Fruit fly (Drosophila melanogaster) whole organism, embryonic: ENCODE measurements around the gene Pp1-87B.
A peak's percentile ranks its signal among the peaks of the same experiment; 100 is the strongest.

Experiments
- Abd-B ChIP-seq: fragments of 200-800 bp; sonication (Bioruptor generic); optimal IDR thresholded peaks from 2 replicates; lab custom pipeline; 2018; ENCODE audit warnings: missing biosample characterization, mild to moderate bottlenecking, missing genetic modification characterization, moderate library complexity
- CG10209 ChIP-seq: fragments of 200-800 bp; sonication (Bioruptor generic); optimal IDR thresholded peaks from 3 replicates; lab custom pipeline; 2017; ENCODE audit warnings: missing biosample characterization, mild to moderate bottlenecking, missing genetic modification characterization, missing genetic modification reagents
- CG10959 ChIP-seq: fragments of 200-800 bp; sonication (Bioruptor generic); IDR thresholded peaks from 2 replicates; pipeline ENCODE4 v1.3.6; 2022; ENCODE audit warnings: missing biosample characterization, missing genetic modification characterization
- CG11456 ChIP-seq: fragments of 200-800 bp; sonication (Bioruptor generic); IDR thresholded peaks from 3 replicates; pipeline ENCODE4 v1.3.6; 2022; ENCODE audit warnings: missing biosample characterization, missing genetic modification characterization
- CG15601 ChIP-seq: fragments of 200-800 bp; sonication (Bioruptor generic); optimal IDR thresholded peaks from 3 replicates; lab custom pipeline; 2019; ENCODE audit warnings: missing biosample characterization, mild to moderate bottlenecking, missing genetic modification characterization, moderate library complexity
- CG16813 ChIP-seq: fragments of 200-800 bp; sonication (Bioruptor generic); IDR thresholded peaks from 3 replicates; pipeline ENCODE4 v1.3.6; 2022; ENCODE audit warnings: missing biosample characterization, missing genetic modification characterization; ENCODE audit not compliant: partially characterized antibody
- CG2129 ChIP-seq: fragments of 200-800 bp; sonication (Bioruptor generic); IDR thresholded peaks from 2 replicates; pipeline ENCODE4 v1.3.6; 2022; ENCODE audit warnings: missing biosample characterization, missing genetic modification characterization; ENCODE audit not compliant: partially characterized antibody
- CG30403 ChIP-seq: fragments of 200-800 bp; sonication (Bioruptor generic); optimal IDR thresholded peaks from 3 replicates; lab custom pipeline; 2016; ENCODE audit warnings: missing biosample characterization, missing genetic modification characterization
- CG31365 ChIP-seq: fragments of 200-800 bp; sonication (Bioruptor generic); optimal IDR thresholded peaks from 2 replicates; lab custom pipeline; 2018; ENCODE audit warnings: missing biosample characterization, mild to moderate bottlenecking, missing genetic modification characterization
- CG34224 ChIP-seq: fragments of 200-800 bp; sonication (Bioruptor generic); IDR thresholded peaks from 3 replicates; pipeline ENCODE4 v1.3.6; 2022; ENCODE audit warnings: missing biosample characterization, missing genetic modification characterization; ENCODE audit not compliant: partially characterized antibody
- CG34376 ChIP-seq: fragments of 200-800 bp; sonication (Bioruptor generic); optimal IDR thresholded peaks from 2 replicates; lab custom pipeline; 2018; ENCODE audit warnings: missing biosample characterization, mild to moderate bottlenecking, missing genetic modification characterization
- CG4424 ChIP-seq: fragments of 200-800 bp; sonication (Bioruptor generic); optimal IDR thresholded peaks from 3 replicates; lab custom pipeline; 2016; ENCODE audit warnings: missing biosample characterization, missing genetic modification characterization
- CG5245 ChIP-seq: fragments of 200-800 bp; sonication (Bioruptor generic); optimal IDR thresholded peaks from 3 replicates; lab custom pipeline; 2016; ENCODE audit warnings: missing biosample characterization, missing genetic modification characterization
- CG6791 ChIP-seq: fragments of 200-800 bp; sonication (Bioruptor generic); IDR thresholded peaks from 3 replicates; pipeline ENCODE4 v1.3.6; 2022; ENCODE audit warnings: missing biosample characterization, missing genetic modification characterization; ENCODE audit not compliant: partially characterized antibody
- D19B ChIP-seq: fragments of 200-800 bp; sonication (Bioruptor generic); optimal IDR thresholded peaks from 2 replicates; lab custom pipeline; 2017; ENCODE audit warnings: missing biosample characterization, mild to moderate bottlenecking, missing genetic modification characterization
- Doc3 ChIP-seq: fragments of 200-800 bp; sonication (Bioruptor generic); IDR thresholded peaks from 3 replicates; pipeline ENCODE4 v1.3.6; 2022; ENCODE audit warnings: missing biosample characterization, missing genetic modification characterization; ENCODE audit not compliant: partially characterized antibody
- Ets97D ChIP-seq: fragments of 200-800 bp; sonication (Bioruptor generic); optimal IDR thresholded peaks from 3 replicates; lab custom pipeline; 2016; ENCODE audit warnings: missing biosample characterization, missing genetic modification characterization
- GATAe ChIP-seq: fragments of 200-800 bp; sonication (Bioruptor generic); conservative IDR thresholded peaks from 2 replicates; pipeline ENCODE4 v1.3.6; 2022; ENCODE audit warnings: missing biosample characterization, missing genetic modification characterization
- Hr3 ChIP-seq: fragments of 200-800 bp; sonication (Bioruptor generic); optimal IDR thresholded peaks from 3 replicates; lab custom pipeline; 2016; ENCODE audit warnings: missing biosample characterization, missing genetic modification characterization
- Kr ChIP-seq: fragments of 200-800 bp; sonication (Bioruptor generic); optimal IDR thresholded peaks from 2 replicates; lab custom pipeline; 2017; ENCODE audit warnings: missing biosample characterization, mild to moderate bottlenecking, missing genetic modification characterization
- MBD-R2 ChIP-seq: fragments of 200-800 bp; sonication (Bioruptor generic); IDR thresholded peaks from 2 replicates; pipeline ENCODE4 v1.3.6; 2022; ENCODE audit warnings: missing biosample characterization, missing genetic modification characterization
- Med ChIP-seq: fragments of 200-800 bp; sonication (Bioruptor generic); peaks from one replicate; lab custom pipeline; 2016; ENCODE audit warnings: missing biosample characterization, missing genetic modification characterization, mild to moderate bottlenecking, inconsistent platforms, moderate library complexity
- Poxn ChIP-seq: fragments of 200-800 bp; sonication (Bioruptor generic); IDR thresholded peaks from 2 replicates; pipeline ENCODE4 v1.3.6; 2022; ENCODE audit warnings: missing biosample characterization, missing genetic modification characterization
- Scr ChIP-seq: fragments of 200-800 bp; sonication (Bioruptor generic); IDR thresholded peaks from 2 replicates; pipeline ENCODE4 v1.3.6; 2022; ENCODE audit warnings: missing biosample characterization, missing genetic modification characterization; ENCODE audit not compliant: partially characterized antibody
- Sry-β ChIP-seq: fragments of 200-800 bp; sonication (Bioruptor generic); optimal IDR thresholded peaks from 2 replicates; lab custom pipeline; 2018; ENCODE audit warnings: missing biosample characterization, mild to moderate bottlenecking, missing genetic modification characterization, moderate library complexity
- Ssrp ChIP-seq: fragments of 200-800 bp; sonication (Bioruptor generic); optimal IDR thresholded peaks from 2 replicates; lab custom pipeline; 2018; ENCODE audit warnings: missing biosample characterization, mild to moderate bottlenecking, missing genetic modification characterization, moderate library complexity
- TFAM ChIP-seq: fragments of 200-800 bp; sonication (Bioruptor generic); optimal IDR thresholded peaks from 2 replicates; lab custom pipeline; 2017; ENCODE audit warnings: missing biosample characterization, missing genetic modification characterization, inconsistent platforms
- al ChIP-seq: fragments of 200-800 bp; sonication (Bioruptor generic); IDR thresholded peaks from 2 replicates; pipeline ENCODE4 v1.3.6; 2022; ENCODE audit warnings: missing biosample characterization, missing genetic modification characterization
- bbx ChIP-seq: fragments of 200-800 bp; sonication (Bioruptor generic); IDR thresholded peaks from 2 replicates; pipeline ENCODE4 v1.3.6; 2022; ENCODE audit warnings: missing biosample characterization, missing genetic modification characterization; ENCODE audit not compliant: partially characterized antibody
- btn ChIP-seq: fragments of 200-800 bp; sonication (Bioruptor generic); optimal IDR thresholded peaks from 2 replicates; lab custom pipeline; 2016; ENCODE audit warnings: missing biosample characterization, missing genetic modification characterization
- cato ChIP-seq: fragments of 200-800 bp; sonication (Bioruptor generic); optimal IDR thresholded peaks from 2 replicates; lab custom pipeline; 2016; ENCODE audit warnings: missing biosample characterization, missing genetic modification characterization, borderline replicate concordance
- chinmo ChIP-seq: fragments of 200-800 bp; sonication (Bioruptor generic); IDR thresholded peaks from 4 replicates; pipeline ENCODE4 v1.3.6; 2022; ENCODE audit warnings: missing biosample characterization, missing genetic modification characterization; ENCODE audit not compliant: partially characterized antibody
- dan ChIP-seq: fragments of 200-800 bp; sonication (Bioruptor generic); IDR thresholded peaks from 2 replicates; pipeline ENCODE4 v1.3.6; 2022; ENCODE audit warnings: missing biosample characterization, missing genetic modification characterization
- dm ChIP-seq: fragments of 200-800 bp; sonication (Bioruptor generic); optimal IDR thresholded peaks from 3 replicates; lab custom pipeline; 2016; ENCODE audit warnings: missing biosample characterization, missing genetic modification characterization
- gem ChIP-seq: fragments of 200-800 bp; sonication (Bioruptor generic); optimal IDR thresholded peaks from 2 replicates; lab custom pipeline; 2019; ENCODE audit warnings: missing biosample characterization, mild to moderate bottlenecking, missing genetic modification characterization, moderate library complexity
- knrl ChIP-seq: fragments of 200-800 bp; sonication (Bioruptor generic); IDR thresholded peaks from 3 replicates; pipeline ENCODE4 v1.3.6; 2022; ENCODE audit warnings: missing biosample characterization, missing genetic modification characterization; ENCODE audit not compliant: partially characterized antibody
- lilli ChIP-seq: fragments of 200-800 bp; sonication (Bioruptor generic); optimal IDR thresholded peaks from 3 replicates; lab custom pipeline; 2016; ENCODE audit warnings: missing biosample characterization, missing genetic modification characterization
- peb ChIP-seq: fragments of 200-800 bp; sonication (Bioruptor generic); IDR thresholded peaks from 2 replicates; pipeline ENCODE4 v1.3.6; 2022; ENCODE audit warnings: missing biosample characterization, missing genetic modification characterization
- pros ChIP-seq: fragments of 200-800 bp; sonication (Bioruptor generic); optimal IDR thresholded peaks from 3 replicates; lab custom pipeline; 2019; ENCODE audit warnings: missing biosample characterization, mild to moderate bottlenecking, missing genetic modification characterization, moderate library complexity
- pzg ChIP-seq: fragments of 200-800 bp; sonication (Bioruptor generic); optimal IDR thresholded peaks from 3 replicates; lab custom pipeline; 2018; ENCODE audit warnings: missing biosample characterization, mild to moderate bottlenecking, missing genetic modification characterization, moderate library complexity
- slbo ChIP-seq: fragments of 200-800 bp; sonication (Bioruptor generic); IDR thresholded peaks from 2 replicates; pipeline ENCODE4 v1.3.6; 2022; ENCODE audit warnings: missing biosample characterization, missing genetic modification characterization
- so ChIP-seq: fragments of 200-800 bp; sonication (Bioruptor generic); IDR thresholded peaks from 3 replicates; pipeline ENCODE4 v1.3.6; 2022; ENCODE audit warnings: missing biosample characterization, missing genetic modification characterization
- ssp ChIP-seq: fragments of 200-800 bp; sonication (Bioruptor generic); IDR thresholded peaks from 2 replicates; pipeline ENCODE4 v1.3.6; 2022; ENCODE audit warnings: missing biosample characterization, missing genetic modification characterization
- stwl ChIP-seq: fragments of 200-800 bp; sonication (Bioruptor generic); optimal IDR thresholded peaks from 3 replicates; lab custom pipeline; 2018; ENCODE audit warnings: missing biosample characterization, mild to moderate bottlenecking, missing genetic modification characterization, moderate library complexity
- tap ChIP-seq: fragments of 200-800 bp; optimal IDR thresholded peaks from 3 replicates; lab custom pipeline; 2019; ENCODE audit warnings: missing biosample characterization, mild to moderate bottlenecking, missing genetic modification characterization, moderate library complexity
- toy ChIP-seq: fragments of 200-800 bp; sonication (Bioruptor generic); IDR thresholded peaks from 2 replicates; pipeline ENCODE4 v1.3.6; 2022; ENCODE audit warnings: missing biosample characterization, missing genetic modification characterization
- trh ChIP-seq: fragments of 200-800 bp; sonication (Bioruptor generic); optimal IDR thresholded peaks from 2 replicates; lab custom pipeline; 2016; ENCODE audit warnings: missing biosample characterization, missing genetic modification characterization
- unc-4 ChIP-seq: fragments of 200-800 bp; sonication (Bioruptor generic); IDR thresholded peaks from 2 replicates; pipeline ENCODE4 v1.3.6; 2022; ENCODE audit warnings: missing biosample characterization, missing genetic modification characterization; ENCODE audit not compliant: partially characterized antibody
- zen ChIP-seq: fragments of 200-800 bp; sonication (Bioruptor generic); optimal IDR thresholded peaks from 3 replicates; lab custom pipeline; 2018; ENCODE audit warnings: missing biosample characterization, mild to moderate bottlenecking, missing genetic modification characterization, moderate library complexity
- zen2 ChIP-seq: fragments of 200-800 bp; sonication (Bioruptor generic); IDR thresholded peaks from 3 replicates; pipeline ENCODE4 v1.3.6; 2022; ENCODE audit warnings: missing biosample characterization, missing genetic modification characterization; ENCODE audit not compliant: partially characterized antibody

Pp1-87B gene

dm6 chr3R:12456370-12456940 is 30.7 kb upstream of the Pp1-87B start, which contains the start of gene trus (continued):
- TF ChIP-seq CG5245 (GFP tag; lab: Kevin White, UChicago) (no peak), tap (tag; lab: Kevin White, UChicago) (no peak), Poxn (GFP tag; lab: Robert Waterston, UW) (no peak), CG15601 (tag; lab: Kevin White, UChicago) (peak; percentile 89), Doc3 (GFP tag; lab: Robert Waterston, UW) (peak; percentile 88), TFAM (GFP tag; lab: Kevin White, UChicago) (no peak), Abd-B (GFP tag; lab: Kevin White, UChicago) (no peak), so (GFP tag; lab: Robert Waterston, UW) (no peak), CG11456 (GFP tag; lab: Robert Waterston, UW) (no peak), cato (GFP tag; lab: Kevin White, UChicago) (no peak), dan (GFP tag; lab: Robert Waterston, UW) (no peak), toy (no peak), dm (GFP tag; lab: Kevin White, UChicago) (peak; percentile 11), peb (GFP tag; lab: Robert Waterston, UW) (no peak), CG34376 (GFP tag; lab: Kevin White, UChicago) (no peak), CG16813 (peak; percentile 73), trh (GFP tag; lab: Kevin White, UChicago) (no peak), btn (no peak), pzg (GFP tag; lab: Kevin White, UChicago) (peak; percentile 70), CG2129 (peak; percentile 78), CG30403 (GFP tag; lab: Kevin White, UChicago) (no peak), zen (tag; lab: Kevin White, UChicago) (peak; percentile 7), pros (GFP tag; lab: Kevin White, UChicago) (no peak), D19B (no peak), Med (GFP tag; lab: Kevin White, UChicago) (peak; percentile 35), stwl (tag; lab: Kevin White, UChicago) (peak; percentile 74), CG31365 (tag; lab: Kevin White, UChicago) (no peak), bbx (GFP tag; lab: Robert Waterston, UW) (peak; percentile 93), lilli (GFP tag; lab: Kevin White, UChicago) (no peak), knrl (GFP tag; lab: Robert Waterston, UW) (peak; percentile 77; the same call in 2 of the 3 replicates), CG6791 (GFP tag; lab: Robert Waterston, UW) (peak; percentile 86), MBD-R2 (peak; percentile 75), Kr (GFP tag; lab: Kevin White, UChicago) (no peak), chinmo (GFP tag; lab: Robert Waterston, UW) (peak; percentile 87), unc-4 (GFP tag; lab: Robert Waterston, UW) (peak; percentile 91), Hr3 (no peak), Ssrp (tag; lab: Kevin White, UChicago) (no peak), Ets97D (peak; percentile 4), CG34224 (peak; percentile 92), Scr (peak; percentile 86), slbo (GFP tag; lab: Robert Waterston, UW) (no peak), CG10959 (no peak), CG4424 (GFP tag; lab: Kevin White, UChicago) (no peak), ssp (GFP tag; lab: Robert Waterston, UW) (no peak), Sry-β (GFP tag; lab: Kevin White, UChicago) (no peak), gem (no peak), al (GFP tag; lab: Robert Waterston, UW) (no peak), CG10209 (GFP tag; lab: Kevin White, UChicago) (no peak), GATAe (GFP tag; lab: Robert Waterston, UW) (no peak), zen2 (GFP tag; lab: Robert Waterston, UW) (peak; percentile 85)
